Fruit fly (Drosophila melanogaster) whole organism, embryonic: Measurements from ENCODE around the gene CG32163.

ENCODE experiments used
- Abd-B ChIP-seq: fragments of 200-800 bp; sonication (Bioruptor generic); optimal IDR thresholded peaks from 2 replicates; lab custom pipeline; 2018; ENCODE audit warnings: missing biosample characterization, mild to moderate bottlenecking, missing genetic modification characterization, moderate library complexity
- Asciz ChIP-seq: fragments of 200-800 bp; sonication (Bioruptor generic); optimal IDR thresholded peaks from 2 replicates; lab custom pipeline; 2017; ENCODE audit warnings: missing biosample characterization, mild to moderate bottlenecking, missing genetic modification characterization, missing genetic modification reagents
- B-H1 ChIP-seq: fragments of 200-800 bp; sonication (Bioruptor generic); IDR thresholded peaks from 3 replicates; pipeline ENCODE4 v1.3.6; 2022; ENCODE audit warnings: missing biosample characterization, missing genetic modification characterization
- CG10565 ChIP-seq: fragments of 200-800 bp; sonication (Bioruptor generic); optimal IDR thresholded peaks from 3 replicates; lab custom pipeline; 2016; ENCODE audit warnings: missing biosample characterization, mild to moderate bottlenecking, missing genetic modification characterization
- CG11504 ChIP-seq: fragments of 200-800 bp; sonication (Bioruptor generic); optimal IDR thresholded peaks from 3 replicates; lab custom pipeline; 2019; ENCODE audit warnings: missing biosample characterization, mild to moderate bottlenecking, missing genetic modification characterization, moderate library complexity
- CG13624 ChIP-seq: fragments of 200-800 bp; sonication (Bioruptor generic); optimal IDR thresholded peaks from 2 replicates; lab custom pipeline; 2016; ENCODE audit warnings: missing biosample characterization, missing genetic modification characterization
- CG14710 ChIP-seq: fragments of 200-800 bp; sonication (Bioruptor generic); optimal IDR thresholded peaks from 3 replicates; lab custom pipeline; 2019; ENCODE audit warnings: missing biosample characterization, mild to moderate bottlenecking, missing genetic modification characterization, moderate library complexity
- CG17829 ChIP-seq: fragments of 200-800 bp; optimal IDR thresholded peaks from 2 replicates; lab custom pipeline; 2019; ENCODE audit warnings: missing biosample characterization, mild to moderate bottlenecking, missing genetic modification characterization, moderate library complexity
- CG18619 ChIP-seq: fragments of 200-800 bp; sonication (Bioruptor generic); optimal IDR thresholded peaks from 3 replicates; lab custom pipeline; 2017; ENCODE audit warnings: missing biosample characterization, mild to moderate bottlenecking, missing genetic modification characterization
- CG2116 ChIP-seq: fragments of 200-800 bp; sonication (Bioruptor generic); optimal IDR thresholded peaks from 3 replicates; lab custom pipeline; 2018; ENCODE audit warnings: missing biosample characterization, mild to moderate bottlenecking, missing genetic modification characterization
- CG2712 ChIP-seq: fragments of 200-800 bp; optimal IDR thresholded peaks from 3 replicates; lab custom pipeline; 2019; ENCODE audit warnings: missing biosample characterization, mild to moderate bottlenecking, missing genetic modification characterization, moderate library complexity
- CG30403 ChIP-seq: fragments of 200-800 bp; sonication (Bioruptor generic); optimal IDR thresholded peaks from 3 replicates; lab custom pipeline; 2016; ENCODE audit warnings: missing biosample characterization, missing genetic modification characterization
- CG31365 ChIP-seq: fragments of 200-800 bp; sonication (Bioruptor generic); optimal IDR thresholded peaks from 2 replicates; lab custom pipeline; 2018; ENCODE audit warnings: missing biosample characterization, mild to moderate bottlenecking, missing genetic modification characterization
- CG3838 ChIP-seq: fragments of 200-800 bp; sonication (Bioruptor generic); optimal IDR thresholded peaks from 3 replicates; lab custom pipeline; 2016; ENCODE audit warnings: missing biosample characterization, missing genetic modification characterization
- CG3847 ChIP-seq: fragments of 200-800 bp; sonication (Bioruptor generic); IDR thresholded peaks from 2 replicates; pipeline ENCODE4 v1.3.6; 2022; ENCODE audit warnings: missing biosample characterization, missing genetic modification characterization
- CG4282 ChIP-seq: fragments of 200-800 bp; sonication (Bioruptor generic); optimal IDR thresholded peaks from 2 replicates; lab custom pipeline; 2016; ENCODE audit warnings: missing biosample characterization, missing genetic modification characterization
- CG4424 ChIP-seq: fragments of 200-800 bp; sonication (Bioruptor generic); optimal IDR thresholded peaks from 3 replicates; lab custom pipeline; 2016; ENCODE audit warnings: missing biosample characterization, missing genetic modification characterization
- CG6765 ChIP-seq: fragments of 200-800 bp; sonication (Bioruptor generic); optimal IDR thresholded peaks from 3 replicates; lab custom pipeline; 2017; ENCODE audit warnings: missing biosample characterization, mild to moderate bottlenecking, missing genetic modification characterization
- CG7271 ChIP-seq: fragments of 200-800 bp; sonication (Bioruptor generic); optimal IDR thresholded peaks from 2 replicates; lab custom pipeline; 2018; ENCODE audit warnings: missing biosample characterization, mild to moderate bottlenecking, missing genetic modification characterization, moderate library complexity
- CG7372 ChIP-seq: fragments of 200-800 bp; sonication (Bioruptor generic); IDR thresholded peaks from 2 replicates; pipeline ENCODE4 v1.3.6; 2022; ENCODE audit warnings: missing biosample characterization, missing genetic modification characterization
- CG7786 ChIP-seq: fragments of 200-800 bp; sonication (Bioruptor generic); optimal IDR thresholded peaks from 2 replicates; lab custom pipeline; 2016; ENCODE audit warnings: missing biosample characterization, missing genetic modification characterization
- CG8924 ChIP-seq: fragments of 200-800 bp; optimal IDR thresholded peaks from 3 replicates; lab custom pipeline; 2019; ENCODE audit warnings: missing biosample characterization, mild to moderate bottlenecking, missing genetic modification characterization, moderate library complexity
- CkIIα-i1 ChIP-seq: fragments of 200-800 bp; sonication (Bioruptor generic); IDR thresholded peaks from 2 replicates; pipeline ENCODE4 v1.3.6; 2022; ENCODE audit warnings: missing biosample characterization, missing genetic modification characterization
- CoRest ChIP-seq: fragments of 200-800 bp; sonication (Bioruptor generic); optimal IDR thresholded peaks from 3 replicates; lab custom pipeline; 2018; ENCODE audit warnings: missing biosample characterization, mild to moderate bottlenecking, missing genetic modification characterization, moderate library complexity
- Dek ChIP-seq: fragments of 200-800 bp; sonication (Bioruptor generic); optimal IDR thresholded peaks from 3 replicates; lab custom pipeline; 2019; ENCODE audit warnings: missing biosample characterization, mild to moderate bottlenecking, missing genetic modification characterization, moderate library complexity
- E2f2 ChIP-seq: fragments of 200-800 bp; sonication (Bioruptor generic); IDR thresholded peaks from 2 replicates; pipeline ENCODE4 v1.3.6; 2022; ENCODE audit warnings: missing biosample characterization, missing genetic modification characterization
- ERR ChIP-seq: fragments of 200-800 bp; sonication (Bioruptor generic); optimal IDR thresholded peaks from 2 replicates; lab custom pipeline; 2016; ENCODE audit warnings: missing biosample characterization, missing genetic modification characterization
- Ets65A ChIP-seq: fragments of 200-800 bp; sonication (Bioruptor generic); peaks from one replicate; lab custom pipeline; 2016; ENCODE audit warnings: missing biosample characterization, missing genetic modification characterization
- HmgD ChIP-seq: fragments of 200-800 bp; sonication (Bioruptor generic); optimal IDR thresholded peaks from 3 replicates; lab custom pipeline; 2016; ENCODE audit warnings: missing biosample characterization, missing genetic modification characterization
- Ravus ChIP-seq: fragments of 200-800 bp; sonication (Bioruptor generic); IDR thresholded peaks from 2 replicates; pipeline ENCODE4 v1.3.6; 2022; ENCODE audit warnings: missing biosample characterization, missing genetic modification characterization
- Taf1 ChIP-seq: fragments of 200-800 bp; sonication (Bioruptor generic); IDR thresholded peaks from 2 replicates; pipeline ENCODE4 v1.3.6; 2022; ENCODE audit warnings: missing biosample characterization, missing genetic modification characterization
- amos ChIP-seq: fragments of 200-800 bp; sonication (Bioruptor generic); IDR thresholded peaks from 2 replicates; pipeline ENCODE4 v1.3.6; 2022; ENCODE audit warnings: missing biosample characterization, missing genetic modification characterization; ENCODE audit not compliant: partially characterized antibody
- ara ChIP-seq: fragments of 200-800 bp; sonication (Bioruptor generic); IDR thresholded peaks from 2 replicates; pipeline ENCODE4 v1.3.6; 2022; ENCODE audit warnings: missing biosample characterization, missing genetic modification characterization
- ase ChIP-seq: fragments of 200-800 bp; sonication (Bioruptor generic); IDR thresholded peaks from 3 replicates; pipeline ENCODE4 v1.3.6; 2022; ENCODE audit warnings: missing biosample characterization, missing genetic modification characterization
- bab2 ChIP-seq: fragments of 200-800 bp; sonication (Bioruptor generic); optimal IDR thresholded peaks from 2 replicates; lab custom pipeline; 2016; ENCODE audit warnings: missing biosample characterization, missing genetic modification characterization
- bcd ChIP-seq: fragments of 200-800 bp; sonication (Bioruptor generic); optimal IDR thresholded peaks from 2 replicates; lab custom pipeline; 2017; ENCODE audit warnings: missing biosample characterization, mild to moderate bottlenecking, missing genetic modification characterization
- bsh ChIP-seq, 2 experiments: fragments of 200-800 bp; sonication (Bioruptor generic); optimal IDR thresholded peaks; 2 replicates each; lab custom pipeline; 2017 to 2018; ENCODE audit warnings: mild to moderate bottlenecking in 2 of 2, missing biosample characterization in 2 of 2, missing genetic modification characterization in 2 of 2, moderate library complexity in 1 of 2
- dati ChIP-seq: fragments of 200-800 bp; sonication (Bioruptor generic); IDR thresholded peaks from 2 replicates; pipeline ENCODE4 v1.3.6; 2022; ENCODE audit warnings: missing biosample characterization, missing genetic modification characterization
- dmrt99B ChIP-seq: fragments of 200-800 bp; sonication (Bioruptor generic); optimal IDR thresholded peaks from 2 replicates; lab custom pipeline; 2018; ENCODE audit warnings: missing biosample characterization, mild to moderate bottlenecking, missing genetic modification characterization, moderate library complexity
- emc ChIP-seq: fragments of 200-800 bp; sonication (Bioruptor generic); optimal IDR thresholded peaks from 2 replicates; lab custom pipeline; 2016; ENCODE audit warnings: missing biosample characterization, missing genetic modification characterization
- eve ChIP-seq, 2 experiments: fragments of >200 bp; optimal IDR thresholded peaks; 2 replicates each; lab custom pipeline; 2017; ENCODE audit warnings: missing biosample characterization in 2 of 2, missing genetic modification characterization in 2 of 2
- fd3F ChIP-seq: fragments of 200-800 bp; sonication (Bioruptor generic); optimal IDR thresholded peaks from 2 replicates; lab custom pipeline; 2018; ENCODE audit warnings: missing biosample characterization, mild to moderate bottlenecking, missing genetic modification characterization, moderate library complexity
- klu ChIP-seq: fragments of 200-800 bp; sonication (Bioruptor generic); IDR thresholded peaks from 2 replicates; pipeline ENCODE4 v1.3.6; 2022; ENCODE audit warnings: missing biosample characterization, missing genetic modification characterization
- nau ChIP-seq: fragments of 200-800 bp; sonication (Bioruptor generic); optimal IDR thresholded peaks from 3 replicates; lab custom pipeline; 2017; ENCODE audit warnings: missing biosample characterization, mild to moderate bottlenecking, missing genetic modification characterization, missing genetic modification reagents
- onecut ChIP-seq: fragments of 200-800 bp; sonication (Bioruptor generic); IDR thresholded peaks from 2 replicates; pipeline ENCODE4 v1.3.6; 2022; ENCODE audit warnings: missing biosample characterization, missing genetic modification characterization
- otp ChIP-seq: fragments of 200-800 bp; sonication (Bioruptor generic); IDR thresholded peaks from 3 replicates; pipeline ENCODE4, ENCODE4 v1.3.6; 2022; ENCODE audit warnings: missing biosample characterization, missing genetic modification characterization
- pb ChIP-seq: fragments of 200-800 bp; sonication (Bioruptor generic); optimal IDR thresholded peaks from 3 replicates; lab custom pipeline; 2016; ENCODE audit warnings: missing biosample characterization, missing genetic modification characterization
- repo ChIP-seq: fragments of 200-800 bp; sonication (Bioruptor generic); optimal IDR thresholded peaks from 2 replicates; lab custom pipeline; 2016; ENCODE audit warnings: missing biosample characterization, missing genetic modification characterization
- sisA ChIP-seq: fragments of 200-800 bp; sonication (Bioruptor generic); IDR thresholded peaks from 2 replicates; pipeline ENCODE4 v1.3.6; 2022; ENCODE audit warnings: missing biosample characterization, missing genetic modification characterization
- unpg ChIP-seq: fragments of 200-800 bp; sonication (Bioruptor generic); optimal IDR thresholded peaks from 3 replicates; lab custom pipeline; 2018; ENCODE audit warnings: missing biosample characterization, mild to moderate bottlenecking, missing genetic modification characterization, moderate library complexity

CG32163 gene

dm6 chr3L:16571014-16571738 lies 15.8 kb upstream of the CG32163 start (continued):
- TF ChIP-seq Asciz (GFP tag; lab: Kevin White, UChicago) (no peak), unpg (GFP tag; lab: Kevin White, UChicago) (peak; percentile 65), CG7271 (tag; lab: Kevin White, UChicago) (no peak), emc (GFP tag; lab: Kevin White, UChicago) (no peak), pb (GFP tag; lab: Kevin White, UChicago) (no peak), CG8924 (peak; percentile 60), eve (GFP tag; optimal IDR thresholded peaks at IDR 0.05; lab: Kevin White, UChicago) (peak in 1 of 2 experiments; percentile 45), CG31365 (tag; lab: Kevin White, UChicago) (no peak), Ets65A (GFP tag; lab: Kevin White, UChicago) (peak; percentile 22), CG30403 (GFP tag; lab: Kevin White, UChicago) (peak; percentile 59), B-H1 (GFP tag; lab: Robert Waterston, UW) (no peak; the same call in 2 of the 3 replicates), CG3838 (GFP tag; lab: Kevin White, UChicago) (no peak), bcd (GFP tag; lab: Kevin White, UChicago) (peak; percentile 29), CG2712 (tag; lab: Kevin White, UChicago) (peak; percentile 61), CG7786 (peak; percentile 44), CG18619 (GFP tag; lab: Kevin White, UChicago) (peak; percentile 28), CG3847 (peak; percentile 52), onecut (GFP tag; lab: Robert Waterston, UW) (no peak), CG2116 (no peak), Taf1 (no peak), CG4282 (GFP tag; lab: Kevin White, UChicago) (no peak), nau (peak; percentile 22), dati (no peak), HmgD (no peak), ERR (GFP tag; lab: Kevin White, UChicago) (no peak), ase (no peak), E2f2 (peak; percentile 43), ara (peak; percentile 48), CG10565 (GFP tag; lab: Kevin White, UChicago) (no peak), sisA (GFP tag; lab: Robert Waterston, UW) (no peak; the same call in 1 of the 2 replicates), Ravus (GFP tag; lab: Robert Waterston, UW) (no peak; the same call in 1 of the 2 replicates), CG4424 (GFP tag; lab: Kevin White, UChicago) (peak; percentile 35), CkIIα-i1 (GFP tag; lab: Robert Waterston, UW) (no peak), bsh (GFP tag; optimal IDR thresholded peaks at IDR 0.05; lab: Kevin White, UChicago) (peak in 1 of 2 experiments; percentile 47), CG17829 (tag; lab: Kevin White, UChicago) (peak; percentile 27), CG13624 (GFP tag; lab: Kevin White, UChicago) (peak; percentile 61), Abd-B (GFP tag; lab: Kevin White, UChicago) (peak; percentile 4), bab2 (GFP tag; lab: Kevin White, UChicago) (peak; percentile 55), CG11504 (tag; lab: Kevin White, UChicago) (peak; percentile 64), CoRest (peak; percentile 61), amos (GFP tag; lab: Robert Waterston, UW) (no peak), dmrt99B (tag; lab: Kevin White, UChicago) (peak; percentile 46), otp (GFP tag; lab: Robert Waterston, UW) (0 out of 3 replicates have a peak, but pooled peaks have one; percentile 14), CG6765 (GFP tag; lab: Kevin White, UChicago) (peak; percentile 50), Dek (peak; percentile 56), CG14710 (peak; percentile 8), klu (0 out of 2 replicates have a peak, but pooled peaks have one; percentile 19), repo (no peak), fd3F (peak; percentile 58), CG7372 (GFP tag; lab: Robert Waterston, UW) (peak; percentile 56; the same call in 1 of the 2 replicates)
